Worm (Caenorhabditis elegans): ENCODE measurements around the gene mog-1.

mog-1 gene

DNA sequence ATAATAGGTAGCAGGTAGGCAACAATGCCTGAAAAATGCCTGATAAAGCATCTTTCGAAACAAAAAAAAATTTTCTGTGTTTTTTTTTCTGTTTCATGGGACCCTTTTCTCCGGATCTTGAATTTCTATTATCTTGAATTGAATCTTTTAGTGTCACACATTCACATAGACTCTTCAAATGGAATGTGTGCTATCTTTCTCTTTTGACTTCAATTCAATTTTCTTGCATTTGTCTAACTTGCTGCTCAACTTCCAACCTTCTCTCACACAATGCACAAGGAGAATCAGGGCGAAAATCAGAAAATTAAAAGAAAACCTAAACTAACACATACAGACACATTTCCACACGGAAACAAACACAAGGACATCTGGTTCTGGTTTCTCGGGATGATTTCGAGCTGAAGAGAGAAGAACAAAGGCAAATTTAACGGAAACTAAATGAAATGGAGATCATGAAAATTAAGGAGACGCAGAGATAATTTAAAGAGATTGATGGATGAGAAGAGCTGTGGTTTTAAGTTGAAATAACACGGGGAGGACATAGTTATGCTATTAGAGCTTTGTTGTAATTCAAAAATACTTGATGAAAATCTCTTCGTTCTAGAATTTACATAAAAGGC is 16.3 kb upstream of the mog-1 start:
- TF ChIP-seq nhr-25 (tag; optimal IDR thresholded peaks at IDR 0.05; ENCODE audit: borderline replicate concordance, insufficient read depth), result no peak
- TF ChIP-seq unc-62 (GFP tag; optimal IDR thresholded peaks at IDR 0.05 in 1 of 2), result no peak
- TF ChIP-seq unc-62 (tag; optimal IDR thresholded peaks at IDR 0.05), result no peak
- no peak for TF ChIP-seq nhr-76 (tag; optimal IDR thresholded peaks at IDR 0.05)
- no peak for TF ChIP-seq Y5F2A.4 (GFP tag; optimal IDR thresholded peaks at IDR 0.05)
- no peak for TF ChIP-seq gei-8 (GFP tag; optimal IDR thresholded peaks at IDR 0.05)
- TF ChIP-seq snpc-1.2 (GFP tag; IDR thresholded peaks at IDR 0.05), result no peak
- TF ChIP-seq nhr-102 (tag; optimal IDR thresholded peaks at IDR 0.05), result no peak
- no peak for TF ChIP-seq dmd-9 (GFP tag; IDR thresholded peaks at IDR 0.05)
- TF ChIP-seq nhr-6 (tag; optimal IDR thresholded peaks at IDR 0.05), result no peak
- no peak for TF ChIP-seq madf-9 (GFP tag; conservative IDR thresholded peaks at IDR 0.05)
- no peak for TF ChIP-seq T26A8.4 (GFP tag; IDR thresholded peaks at IDR 0.05)
- TF ChIP-seq mxl-2 (GFP tag; conservative IDR thresholded peaks at IDR 0.05), result no peak
- no peak for TF ChIP-seq Y48G9A.11 (GFP tag; IDR thresholded peaks at IDR 0.05)
- TF ChIP-seq Y105C5A.15 (GFP tag; IDR thresholded peaks at IDR 0.05), result no peak
- no peak for TF ChIP-seq zfp-2 (tag; optimal IDR thresholded peaks at IDR 0.05)
- TF ChIP-seq pqm-1 (tag; optimal IDR thresholded peaks at IDR 0.05), result no peak
- no peak for TF ChIP-seq spr-3 (GFP tag; optimal IDR thresholded peaks at IDR 0.05)

DNA sequence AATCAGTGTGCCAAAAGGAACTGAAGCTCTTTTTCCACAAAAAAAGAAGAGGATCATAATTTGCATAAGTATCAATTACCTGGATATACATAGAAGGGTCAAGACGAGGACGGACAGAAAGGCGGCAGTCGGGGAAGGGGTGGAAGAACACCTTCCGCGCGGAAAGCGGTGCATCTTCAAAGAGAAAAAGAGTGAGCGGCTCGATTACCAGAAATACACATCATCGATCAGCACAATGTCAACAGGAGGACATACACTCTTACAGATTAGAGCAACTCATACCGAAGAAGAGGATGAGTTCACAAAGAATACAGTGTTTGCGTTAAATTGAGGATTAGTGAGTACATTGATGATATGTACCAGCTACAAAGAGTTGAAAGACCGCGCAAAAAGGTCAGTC is 13.4 kb upstream of the mog-1 start:
- TF ChIP-seq php-3 (GFP tag; IDR thresholded peaks at IDR 0.05) (no peak), aha-1 (tag) (peak; percentile 90)

DNA sequence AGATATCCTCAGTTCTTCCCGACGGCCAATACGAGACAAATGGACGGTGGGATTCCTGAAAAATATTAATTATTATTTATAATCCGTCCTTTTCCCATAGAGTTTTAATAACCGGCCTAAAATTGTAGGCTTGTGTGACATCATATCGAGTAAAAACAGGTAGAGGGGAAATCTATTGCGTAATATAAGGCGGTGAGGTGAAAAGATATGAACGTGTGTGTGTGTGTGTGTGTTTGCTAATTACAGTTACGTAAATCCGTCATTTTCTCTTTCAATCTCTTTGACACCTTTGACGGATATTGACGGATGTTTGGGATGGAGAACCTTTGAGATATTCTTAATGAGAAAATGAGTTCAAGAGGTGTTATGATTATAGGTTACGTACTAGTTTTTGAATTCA is 9.4 kb upstream of the mog-1 start:
- TF ChIP-seq lsy-2 (tag; optimal IDR thresholded peaks at IDR 0.05), result no peak
- TF ChIP-seq daf-8 (GFP tag; IDR thresholded peaks at IDR 0.05), result no peak
- no peak for TF ChIP-seq mxl-2 (GFP tag; conservative IDR thresholded peaks at IDR 0.05)
- TF ChIP-seq gei-8 (GFP tag; optimal IDR thresholded peaks at IDR 0.05), result no peak
- TF ChIP-seq attf-4 (tag; optimal IDR thresholded peaks at IDR 0.05), result no peak
- TF ChIP-seq ctbp-1 (GFP tag; IDR thresholded peaks at IDR 0.05), result no peak

DNA sequence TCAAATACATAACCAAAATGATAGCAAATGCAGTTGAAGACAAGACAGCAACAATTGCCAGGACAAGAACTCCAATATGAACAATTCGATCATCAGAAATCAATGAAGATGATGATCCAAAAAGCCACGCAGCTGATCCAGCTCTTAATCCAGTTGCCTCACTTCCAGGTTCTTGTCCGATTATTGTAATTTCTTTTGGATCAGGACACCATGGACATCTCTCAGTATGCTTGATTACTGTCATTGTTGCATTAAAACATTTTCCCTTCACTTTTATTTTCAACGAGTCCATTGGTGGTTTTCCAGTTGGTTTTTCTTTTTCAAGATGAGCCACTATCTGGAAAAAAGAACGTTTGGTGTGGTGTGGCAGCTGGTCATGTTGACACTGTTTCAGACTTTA is 8.4 kb upstream of the mog-1 start:
- TF ChIP-seq aha-1 (tag) (peak; percentile 70), unc-62 (GFP tag; optimal IDR thresholded peaks at IDR 0.05 in 1 of 2) (peak in 1 of 2 experiments; percentile 57), unc-62 (tag; optimal IDR thresholded peaks at IDR 0.05) (no peak), dpl-1 (GFP tag; optimal IDR thresholded peaks at IDR 0.05) (no peak)

DNA sequence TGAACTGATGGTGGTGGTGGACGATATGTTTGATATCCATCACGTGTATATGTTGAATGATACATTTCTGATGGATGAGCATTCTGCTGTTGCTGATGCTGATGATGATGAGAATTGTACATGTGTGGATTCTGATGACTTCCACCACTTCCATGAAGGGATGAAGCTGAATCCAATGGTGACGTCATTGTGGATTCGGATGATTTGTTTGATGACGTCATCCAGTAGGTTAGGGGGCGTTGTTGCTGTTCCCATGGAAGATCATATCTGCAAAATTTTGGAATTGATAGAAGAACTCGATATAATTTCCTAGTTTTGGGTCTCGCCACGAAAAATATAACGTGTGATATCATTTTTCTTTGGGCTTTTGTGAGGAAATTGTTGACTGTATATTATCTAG is 7.4 kb upstream of the mog-1 start:
- 0 out of 2 replicates have a peak, but pooled peaks have one; percentile 42 for TF ChIP-seq ZK337.2 (GFP tag; IDR thresholded peaks at IDR 0.05)
- no peak for TF ChIP-seq pqm-1 (tag; optimal IDR thresholded peaks at IDR 0.05)
- 0 out of 2 replicates have a peak, but pooled peaks have one; percentile 19 for TF ChIP-seq T26A8.4 (GFP tag; IDR thresholded peaks at IDR 0.05)

DNA sequence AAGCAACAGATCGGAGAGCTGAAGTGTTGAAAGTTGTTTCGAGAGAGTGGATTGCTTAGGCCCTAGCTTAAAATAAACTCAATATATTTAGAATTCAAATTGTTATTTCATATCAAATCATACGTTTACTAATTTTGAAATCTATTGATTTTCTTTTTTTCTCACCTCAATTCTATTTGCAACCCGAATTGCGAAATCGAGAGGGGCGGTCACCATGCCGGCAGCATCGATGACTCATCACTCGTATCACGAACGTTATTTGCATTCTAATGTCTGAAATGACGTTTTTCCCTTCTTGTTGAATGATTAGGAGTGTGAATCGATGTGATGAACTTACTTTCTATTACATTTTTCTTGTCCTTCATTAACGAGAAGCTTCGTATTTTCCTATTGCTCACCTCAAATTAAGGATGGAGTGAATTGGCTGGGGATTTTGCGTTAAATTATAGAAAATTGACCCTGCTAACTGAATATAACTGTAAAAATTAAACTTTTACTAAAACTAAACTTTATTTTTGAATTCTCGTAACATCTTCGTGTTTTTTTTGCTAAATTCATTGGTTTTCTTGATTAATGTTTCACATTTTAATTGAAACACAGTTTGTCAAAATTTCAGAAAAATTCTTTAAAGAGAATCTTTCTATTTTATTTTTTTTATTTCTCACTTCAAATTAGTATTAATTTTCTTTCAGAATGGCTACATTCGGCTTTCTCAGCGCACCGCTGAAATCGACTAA is 818 bp upstream of the mog-1 start, which contains the start of gene alx-1:
Gene alx-1 (plus strand): TSS at position 687 of the 737 bp plus-strand sequence.
- TF ChIP-seq F44E2.7 (GFP tag; IDR thresholded peaks at IDR 0.05) (no peak), T20F7.1 (GFP tag; optimal IDR thresholded peaks at IDR 0.05) (no peak), mes-2 (tag; optimal IDR thresholded peaks at IDR 0.05; ENCODE audit: poor library complexity, severe bottlenecking) (peak; percentile 49), Y5F2A.4 (GFP tag; optimal IDR thresholded peaks at IDR 0.05) (no peak), R02D3.7 (tag; optimal IDR thresholded peaks at IDR 0.05) (no peak), zip-11 (GFP tag; IDR thresholded peaks at IDR 0.05) (no peak), hlh-30 (tag; optimal IDR thresholded peaks at IDR 0.05; ENCODE audit: insufficient read depth) (peak; percentile 53), snpc-1.2 (GFP tag; IDR thresholded peaks at IDR 0.05) (no peak), rbr-2 (tag; optimal IDR thresholded peaks at IDR 0.05) (no peak), egl-43 (GFP tag; IDR thresholded peaks at IDR 0.05) (no peak), ceh-32 (tag; optimal IDR thresholded peaks at IDR 0.05; ENCODE audit: poor library complexity) (no peak), nhr-28 (tag; optimal IDR thresholded peaks at IDR 0.05) (peak; percentile 14), dmd-6 (GFP tag; IDR thresholded peaks at IDR 0.05) (peak; percentile 45; the same call in 1 of the 2 replicates), set-16 (GFP tag; IDR thresholded peaks at IDR 0.05) (no peak), tra-1 (GFP tag; IDR thresholded peaks at IDR 0.05) (no peak), nhr-102 (tag; optimal IDR thresholded peaks at IDR 0.05) (no peak), ctbp-1 (GFP tag; IDR thresholded peaks at IDR 0.05) (no peak), saeg-2 (GFP tag; IDR thresholded peaks at IDR 0.05) (no peak)
